Fruit fly (Drosophila melanogaster) whole organism, embryonic: ENCODE measurements around the gene HDAC6.
A peak's percentile ranks its signal among the peaks of the same experiment; 100 is the strongest.

Experiments used
- CG10267 ChIP-seq: fragments of 200-800 bp; sonication (Bioruptor generic); optimal IDR thresholded peaks from 2 replicates; lab custom pipeline; 2018; ENCODE audit warnings: missing biosample characterization, mild to moderate bottlenecking, missing genetic modification characterization, moderate library complexity
- CG10274 ChIP-seq: fragments of 200-800 bp; sonication (Bioruptor generic); optimal IDR thresholded peaks from 3 replicates; lab custom pipeline; 2017; ENCODE audit warnings: missing biosample characterization, mild to moderate bottlenecking, missing genetic modification characterization
- CG10959 ChIP-seq: fragments of 200-800 bp; sonication (Bioruptor generic); IDR thresholded peaks from 2 replicates; pipeline ENCODE4 v1.3.6; 2022; ENCODE audit warnings: missing biosample characterization, missing genetic modification characterization
- CG12236 ChIP-seq: fragments of 200-800 bp; sonication (Bioruptor generic); optimal IDR thresholded peaks from 2 replicates; lab custom pipeline; 2016; ENCODE audit warnings: missing biosample characterization, missing genetic modification characterization
- CG13894 ChIP-seq: fragments of 200-800 bp; sonication (Bioruptor generic); optimal IDR thresholded peaks from 3 replicates; lab custom pipeline; 2018; ENCODE audit warnings: missing biosample characterization, mild to moderate bottlenecking, missing genetic modification characterization, moderate library complexity
- CG15073 ChIP-seq: fragments of 200-800 bp; sonication (Bioruptor generic); optimal IDR thresholded peaks from 2 replicates; lab custom pipeline; 2016; ENCODE audit warnings: missing biosample characterization, missing genetic modification characterization
- CG15479 ChIP-seq: fragments of 200-800 bp; sonication (Bioruptor generic); optimal IDR thresholded peaks from 3 replicates; lab custom pipeline; 2019; ENCODE audit warnings: missing biosample characterization, mild to moderate bottlenecking, missing genetic modification characterization, moderate library complexity
- CG16815 ChIP-seq: fragments of 200-800 bp; sonication (Bioruptor generic); optimal IDR thresholded peaks from 3 replicates; lab custom pipeline; 2017; ENCODE audit warnings: missing biosample characterization, mild to moderate bottlenecking, missing genetic modification characterization
- CG2116 ChIP-seq: fragments of 200-800 bp; sonication (Bioruptor generic); optimal IDR thresholded peaks from 3 replicates; lab custom pipeline; 2018; ENCODE audit warnings: missing biosample characterization, mild to moderate bottlenecking, missing genetic modification characterization
- CG2120 ChIP-seq: fragments of 200-800 bp; sonication (Bioruptor generic); optimal IDR thresholded peaks from 3 replicates; lab custom pipeline; 2016; ENCODE audit warnings: missing biosample characterization, missing genetic modification characterization
- CG2712 ChIP-seq: fragments of 200-800 bp; optimal IDR thresholded peaks from 3 replicates; lab custom pipeline; 2019; ENCODE audit warnings: missing biosample characterization, mild to moderate bottlenecking, missing genetic modification characterization, moderate library complexity
- CG31365 ChIP-seq: fragments of 200-800 bp; sonication (Bioruptor generic); optimal IDR thresholded peaks from 2 replicates; lab custom pipeline; 2018; ENCODE audit warnings: missing biosample characterization, mild to moderate bottlenecking, missing genetic modification characterization
- CG6689 ChIP-seq: fragments of 200-800 bp; sonication (Bioruptor generic); IDR thresholded peaks from 2 replicates; pipeline ENCODE4 v1.3.6; 2022; ENCODE audit warnings: missing biosample characterization, missing genetic modification characterization
- CG6791 ChIP-seq: fragments of 200-800 bp; sonication (Bioruptor generic); IDR thresholded peaks from 3 replicates; pipeline ENCODE4 v1.3.6; 2022; ENCODE audit warnings: missing biosample characterization, missing genetic modification characterization; ENCODE audit not compliant: partially characterized antibody
- CG7271 ChIP-seq: fragments of 200-800 bp; sonication (Bioruptor generic); optimal IDR thresholded peaks from 2 replicates; lab custom pipeline; 2018; ENCODE audit warnings: missing biosample characterization, mild to moderate bottlenecking, missing genetic modification characterization, moderate library complexity
- CG7556 ChIP-seq: fragments of 200-800 bp; sonication (Bioruptor generic); optimal IDR thresholded peaks from 2 replicates; lab custom pipeline; 2017; ENCODE audit warnings: missing biosample characterization, mild to moderate bottlenecking, missing genetic modification characterization
- CG8290 ChIP-seq, 3 experiments: fragments of 200-800 bp; sonication (Bioruptor generic); optimal IDR thresholded peaks; 2 replicates each; lab custom pipeline; 2016 to 2019; ENCODE audit warnings: missing biosample characterization in 3 of 3, missing genetic modification characterization in 3 of 3, mild to moderate bottlenecking in 2 of 3, moderate library complexity in 1 of 3
- CG8359 ChIP-seq: fragments of 200-800 bp; sonication (Bioruptor generic); optimal IDR thresholded peaks from 2 replicates; lab custom pipeline; 2017; ENCODE audit warnings: missing biosample characterization, mild to moderate bottlenecking, missing genetic modification characterization, borderline replicate concordance
- CG8388 ChIP-seq: fragments of 200-800 bp; sonication (Bioruptor generic); optimal IDR thresholded peaks from 2 replicates; lab custom pipeline; 2019; ENCODE audit warnings: missing biosample characterization, mild to moderate bottlenecking, missing genetic modification characterization, moderate library complexity
- CG9437 ChIP-seq: fragments of 200-800 bp; sonication (Bioruptor generic); optimal IDR thresholded peaks from 2 replicates; lab custom pipeline; 2018; ENCODE audit warnings: missing biosample characterization, mild to moderate bottlenecking, missing genetic modification characterization
- CHES-1-like ChIP-seq: fragments of 200-800 bp; sonication (Bioruptor generic); optimal IDR thresholded peaks from 2 replicates; lab custom pipeline; 2016; ENCODE audit warnings: missing biosample characterization, missing genetic modification characterization
- CTCF ChIP-seq: fragments of 200-800 bp; sonication (Bioruptor generic); optimal IDR thresholded peaks from 2 replicates; lab custom pipeline; 2017; ENCODE audit warnings: missing biosample characterization, mild to moderate bottlenecking, missing genetic modification characterization, moderate library complexity
- Ets65A ChIP-seq: fragments of 200-800 bp; sonication (Bioruptor generic); peaks from one replicate; lab custom pipeline; 2016; ENCODE audit warnings: missing biosample characterization, missing genetic modification characterization
- Fer1 ChIP-seq: fragments of 200-800 bp; sonication (Bioruptor generic); optimal IDR thresholded peaks from 2 replicates; lab custom pipeline; 2017; ENCODE audit warnings: missing biosample characterization, mild to moderate bottlenecking, missing genetic modification characterization
- H15 ChIP-seq: fragments of 200-800 bp; sonication (Bioruptor generic); IDR thresholded peaks from 3 replicates; pipeline ENCODE4 v1.3.6; 2022; ENCODE audit warnings: missing biosample characterization, missing genetic modification characterization
- Kr ChIP-seq: fragments of 200-800 bp; sonication (Bioruptor generic); optimal IDR thresholded peaks from 2 replicates; lab custom pipeline; 2017; ENCODE audit warnings: missing biosample characterization, mild to moderate bottlenecking, missing genetic modification characterization
- Lpt ChIP-seq: fragments of >200 bp; optimal IDR thresholded peaks from 2 replicates; lab custom pipeline; 2018; ENCODE audit warnings: missing biosample characterization, missing genetic modification characterization
- Nf-YC ChIP-seq: fragments of 200-800 bp; optimal IDR thresholded peaks from 3 replicates; lab custom pipeline; 2019; ENCODE audit warnings: missing biosample characterization, mild to moderate bottlenecking, missing genetic modification characterization, moderate library complexity
- Ptx1 ChIP-seq: fragments of 200-800 bp; sonication (Bioruptor generic); IDR thresholded peaks from 2 replicates; pipeline ENCODE4 v1.3.6; 2022; ENCODE audit warnings: missing biosample characterization, missing genetic modification characterization
- Rx ChIP-seq: fragments of 200-800 bp; sonication (Bioruptor generic); IDR thresholded peaks from 2 replicates; pipeline ENCODE4 v1.3.6; 2022; ENCODE audit warnings: missing biosample characterization, missing genetic modification characterization
- Sin3A ChIP-seq: fragments of >200 bp; optimal IDR thresholded peaks from 2 replicates; lab custom pipeline; 2018
- Stat92E ChIP-seq, 3 experiments: fragments of >200 bp in 2 of 3; fragments of 200-800 bp in 1 of 3; sonication (Bioruptor generic) in 1 of 3; optimal IDR thresholded peaks; 2 replicates each; lab custom pipeline; 2017 to 2019; ENCODE audit warnings: missing biosample characterization in 3 of 3, missing genetic modification characterization in 3 of 3, mild to moderate bottlenecking in 1 of 3, moderate library complexity in 1 of 3
- TFAM ChIP-seq: fragments of 200-800 bp; sonication (Bioruptor generic); optimal IDR thresholded peaks from 2 replicates; lab custom pipeline; 2017; ENCODE audit warnings: missing biosample characterization, missing genetic modification characterization, inconsistent platforms
- bbx ChIP-seq: fragments of 200-800 bp; sonication (Bioruptor generic); IDR thresholded peaks from 2 replicates; pipeline ENCODE4 v1.3.6; 2022; ENCODE audit warnings: missing biosample characterization, missing genetic modification characterization; ENCODE audit not compliant: partially characterized antibody
- caup ChIP-seq: fragments of 200-800 bp; sonication (Bioruptor generic); optimal IDR thresholded peaks from 3 replicates; lab custom pipeline; 2017; ENCODE audit warnings: missing biosample characterization, mild to moderate bottlenecking, missing genetic modification characterization, moderate library complexity; ENCODE audit not compliant: severe bottlenecking
- dimm ChIP-seq: fragments of 200-800 bp; sonication (Bioruptor generic); IDR thresholded peaks from 2 replicates; pipeline ENCODE4 v1.3.6; 2022; ENCODE audit warnings: missing biosample characterization, missing genetic modification characterization
- ems ChIP-seq: fragments of 200-800 bp; sonication (Bioruptor generic); optimal IDR thresholded peaks from 3 replicates; lab custom pipeline; 2016; ENCODE audit warnings: missing biosample characterization, missing genetic modification characterization
- gcm2 ChIP-seq: fragments of 200-800 bp; sonication (Bioruptor generic); optimal IDR thresholded peaks from 2 replicates; lab custom pipeline; 2016; ENCODE audit warnings: missing biosample characterization, missing genetic modification characterization
- grau ChIP-seq: fragments of 200-800 bp; optimal IDR thresholded peaks from 3 replicates; lab custom pipeline; 2019; ENCODE audit warnings: missing biosample characterization, mild to moderate bottlenecking, missing genetic modification characterization, moderate library complexity
- grn ChIP-seq: fragments of 200-800 bp; sonication (Bioruptor generic); optimal IDR thresholded peaks from 3 replicates; lab custom pipeline; 2017; ENCODE audit warnings: missing biosample characterization, missing genetic modification characterization
- lmd ChIP-seq: fragments of 200-800 bp; sonication (Bioruptor generic); IDR thresholded peaks from 2 replicates; pipeline ENCODE4 v1.3.6; 2022; ENCODE audit warnings: missing biosample characterization, missing genetic modification characterization
- odd ChIP-seq: fragments of 200-800 bp; sonication (Bioruptor generic); optimal IDR thresholded peaks from 2 replicates; lab custom pipeline; 2017; ENCODE audit warnings: missing biosample characterization, mild to moderate bottlenecking, missing genetic modification characterization
- pb ChIP-seq: fragments of 200-800 bp; sonication (Bioruptor generic); optimal IDR thresholded peaks from 3 replicates; lab custom pipeline; 2016; ENCODE audit warnings: missing biosample characterization, missing genetic modification characterization
- pho ChIP-seq: fragments of 200-800 bp; sonication (Bioruptor generic); optimal IDR thresholded peaks from 2 replicates; lab custom pipeline; 2016; ENCODE audit warnings: missing biosample characterization, missing genetic modification characterization
- ranshi ChIP-seq: fragments of 200-800 bp; sonication (Bioruptor generic); IDR thresholded peaks from 2 replicates; pipeline ENCODE4 v1.3.6; 2022; ENCODE audit warnings: missing biosample characterization, missing genetic modification characterization
- sc ChIP-seq, 3 experiments: fragments of >200 bp in 2 of 3; fragments of 200-800 bp in 1 of 3; sonication (Bioruptor generic) in 1 of 3; optimal IDR thresholded peaks; 2 replicates in 2 of 3; 3 replicates in 1 of 3; lab custom pipeline; 2017; ENCODE audit warnings: mild to moderate bottlenecking in 1 of 3, missing biosample characterization in 1 of 3, missing genetic modification characterization in 1 of 3, missing genetic modification reagents in 1 of 3
- so ChIP-seq: fragments of 200-800 bp; sonication (Bioruptor generic); IDR thresholded peaks from 3 replicates; pipeline ENCODE4 v1.3.6; 2022; ENCODE audit warnings: missing biosample characterization, missing genetic modification characterization
- stc ChIP-seq: fragments of 200-800 bp; sonication (Bioruptor generic); IDR thresholded peaks from 2 replicates; pipeline ENCODE4 v1.3.6; 2022; ENCODE audit warnings: missing biosample characterization, missing genetic modification characterization
- vnd ChIP-seq: fragments of 200-800 bp; sonication (Bioruptor generic); IDR thresholded peaks from 3 replicates; pipeline ENCODE4 v1.3.6; 2022; ENCODE audit warnings: missing biosample characterization, missing genetic modification characterization; ENCODE audit not compliant: partially characterized antibody

The HDAC6 gene

DNA sequence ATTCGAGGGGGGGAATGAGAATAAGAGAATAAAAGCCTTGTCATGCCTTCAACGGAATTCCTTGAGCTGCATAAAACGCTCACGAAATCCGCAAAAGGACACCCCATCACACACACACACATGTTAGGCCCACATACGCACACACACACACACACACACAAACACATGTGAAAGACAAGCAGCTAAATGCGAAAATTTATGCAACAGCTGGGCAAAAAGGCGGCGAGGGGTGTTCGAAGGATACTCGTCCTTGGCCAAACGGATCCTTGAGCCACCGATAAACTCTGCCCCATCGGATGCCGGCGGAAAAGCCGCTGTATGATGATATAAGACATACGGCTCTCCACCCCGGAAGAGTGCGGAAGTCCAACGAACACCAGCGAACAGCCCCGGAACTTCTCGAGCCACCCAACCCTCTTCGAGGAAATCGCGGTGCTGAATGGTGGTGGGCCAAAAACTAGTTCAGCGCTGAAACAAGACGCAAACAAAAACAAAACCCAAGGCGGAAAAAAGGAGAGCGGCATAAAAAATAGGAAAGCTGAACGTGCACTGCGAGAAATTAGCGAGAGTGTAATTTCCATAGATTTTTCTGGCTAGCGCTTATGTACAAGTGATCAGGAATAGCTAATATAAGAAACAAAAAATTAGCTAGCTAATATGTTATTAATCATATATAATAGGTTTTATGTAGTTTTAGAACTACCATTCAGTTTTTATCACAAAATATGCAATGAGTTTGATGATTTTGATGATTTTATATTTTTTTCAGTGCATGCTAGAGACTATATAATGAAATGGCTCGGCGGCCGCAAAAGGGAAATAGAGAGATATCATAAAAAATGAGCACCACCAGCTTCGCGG is 50.6 kb downstream of the HDAC6 start (continued):
- TF ChIP-seq H15 (GFP tag; lab: Robert Waterston, UW): 0 out of 3 replicates have a peak, but pooled peaks have one; percentile 13
- TF ChIP-seq ranshi (GFP tag; lab: Robert Waterston, UW): peak; percentile 37; the same call in 1 of the 2 replicates
- no peak for TF ChIP-seq Ets65A (GFP tag; lab: Kevin White, UChicago)
- TF ChIP-seq gcm2 (GFP tag; lab: Kevin White, UChicago): no peak
- TF ChIP-seq vnd (GFP tag; lab: Robert Waterston, UW): no peak
- TF ChIP-seq CHES-1-like (GFP tag; lab: Kevin White, UChicago): no peak
- TF ChIP-seq CG2120 (GFP tag; lab: Kevin White, UChicago): peak; percentile 56
- peak; percentile 20 for TF ChIP-seq CG9437
- no peak; the same call in 2 of the 3 replicates for TF ChIP-seq so
- TF ChIP-seq TFAM: no peak
- TF ChIP-seq CG6791 (GFP tag; lab: Robert Waterston, UW): no peak
- no peak for TF ChIP-seq lmd
- peak; percentile 13 for TF ChIP-seq ems (GFP tag; lab: Kevin White, UChicago)
- no peak for TF ChIP-seq pb (GFP tag; lab: Kevin White, UChicago)
- no peak for TF ChIP-seq Stat92E (GFP tag; optimal IDR thresholded peaks at IDR 0.05; lab: Kevin White, UChicago)
- TF ChIP-seq pho (GFP tag; lab: Kevin White, UChicago): no peak
- TF ChIP-seq Kr (GFP tag; lab: Kevin White, UChicago): no peak
- no peak for TF ChIP-seq CG15073 (GFP tag; lab: Kevin White, UChicago)
- TF ChIP-seq Sin3A (lab: Kevin White, UChicago): no peak
- peak; percentile 19 for TF ChIP-seq odd
- no peak for TF ChIP-seq CG8290 (GFP tag; optimal IDR thresholded peaks at IDR 0.05; lab: Kevin White, UChicago)
- no peak for TF ChIP-seq CG8290 (tag; optimal IDR thresholded peaks at IDR 0.05; lab: Kevin White, UChicago)
- no peak for TF ChIP-seq dimm
- peak; percentile 43; the same call in 1 of the 2 replicates for TF ChIP-seq CG6689 (GFP tag; lab: Robert Waterston, UW)
- no peak for TF ChIP-seq CG10274 (GFP tag; lab: Kevin White, UChicago)
- TF ChIP-seq grau (tag; lab: Kevin White, UChicago): peak; percentile 71
- no peak for TF ChIP-seq CG31365 (tag; lab: Kevin White, UChicago)
- peak; percentile 49 for TF ChIP-seq CG10267 (tag; lab: Kevin White, UChicago)
- TF ChIP-seq caup (GFP tag; lab: Kevin White, UChicago): peak; percentile 45
- peak; percentile 74 for TF ChIP-seq CG7556 (GFP tag; lab: Kevin White, UChicago)
- TF ChIP-seq Rx: no peak
- no peak for TF ChIP-seq CG8359 (GFP tag; lab: Kevin White, UChicago)
- peak; percentile 56 for TF ChIP-seq CG8388
- no peak for TF ChIP-seq CG10959 (GFP tag; lab: Robert Waterston, UW)
- TF ChIP-seq CG15479 (GFP tag; lab: Kevin White, UChicago): no peak
- TF ChIP-seq CG2116 (GFP tag; lab: Kevin White, UChicago): no peak
- no peak for TF ChIP-seq CG12236 (GFP tag; lab: Kevin White, UChicago)
- TF ChIP-seq Lpt (GFP tag; lab: Kevin White, UChicago): no peak
- no peak for TF ChIP-seq CG7271 (tag; lab: Kevin White, UChicago)
- peak; percentile 44 for TF ChIP-seq Nf-YC (tag; lab: Kevin White, UChicago)
- TF ChIP-seq CG13894 (tag; lab: Kevin White, UChicago): peak; percentile 12
- no peak for TF ChIP-seq grn
- TF ChIP-seq CTCF (GFP tag; lab: Kevin White, UChicago): no peak
- TF ChIP-seq Ptx1 (GFP tag; lab: Robert Waterston, UW): peak; percentile 48
- peak; percentile 5 for TF ChIP-seq CG16815 (GFP tag; lab: Kevin White, UChicago)
- peak; percentile 68 for TF ChIP-seq Fer1 (GFP tag; lab: Kevin White, UChicago)
- no peak for TF ChIP-seq bbx (GFP tag; lab: Robert Waterston, UW)
- peak; percentile 64 for TF ChIP-seq CG2712 (tag; lab: Kevin White, UChicago)
- peak; percentile 33; the same call in 1 of the 2 replicates for TF ChIP-seq stc
- TF ChIP-seq sc (optimal IDR thresholded peaks at IDR 0.05; lab: Kevin White, UChicago): no peak
- no peak for TF ChIP-seq sc (GFP tag; optimal IDR thresholded peaks at IDR 0.05; lab: Kevin White, UChicago)
